Fruit fly (Drosophila melanogaster) whole organism, embryonic: ENCODE data around the gene CG32388.

ENCODE experiments used
- Asciz ChIP-seq: fragments of 200-800 bp; sonication (Bioruptor generic); optimal IDR thresholded peaks from 2 replicates; lab custom pipeline; 2017; ENCODE audit warnings: missing biosample characterization, mild to moderate bottlenecking, missing genetic modification characterization, missing genetic modification reagents
- Atf3 ChIP-seq: fragments of 200-800 bp; sonication (Bioruptor generic); optimal IDR thresholded peaks from 3 replicates; lab custom pipeline; 2016; ENCODE audit warnings: missing biosample characterization, missing genetic modification characterization
- CG10565 ChIP-seq: fragments of 200-800 bp; sonication (Bioruptor generic); optimal IDR thresholded peaks from 3 replicates; lab custom pipeline; 2016; ENCODE audit warnings: missing biosample characterization, mild to moderate bottlenecking, missing genetic modification characterization
- CG11560 ChIP-seq: fragments of 200-800 bp; sonication (Bioruptor generic); IDR thresholded peaks from 3 replicates; pipeline ENCODE4 v1.3.6; 2022; ENCODE audit warnings: missing biosample characterization, missing genetic modification characterization
- CG12104 ChIP-seq: fragments of 200-800 bp; sonication (Bioruptor generic); optimal IDR thresholded peaks from 3 replicates; lab custom pipeline; 2016; ENCODE audit warnings: missing biosample characterization, missing genetic modification characterization
- CG13287 ChIP-seq: fragments of 200-800 bp; sonication (Bioruptor generic); IDR thresholded peaks from 2 replicates; pipeline ENCODE4 v1.3.6; 2022; ENCODE audit warnings: missing biosample characterization, missing genetic modification characterization; ENCODE audit not compliant: partially characterized antibody
- CG14050 ChIP-seq: fragments of 200-800 bp; sonication (Bioruptor generic); IDR thresholded peaks from 3 replicates; pipeline ENCODE4 v1.3.6; 2022; ENCODE audit warnings: missing biosample characterization, missing genetic modification characterization
- CG15514 ChIP-seq: fragments of 200-800 bp; sonication (Bioruptor generic); optimal IDR thresholded peaks from 3 replicates; lab custom pipeline; 2017; ENCODE audit warnings: missing biosample characterization, missing genetic modification characterization, mild to moderate bottlenecking, moderate library complexity, missing genetic modification reagents
- CG16815 ChIP-seq: fragments of 200-800 bp; sonication (Bioruptor generic); optimal IDR thresholded peaks from 3 replicates; lab custom pipeline; 2017; ENCODE audit warnings: missing biosample characterization, mild to moderate bottlenecking, missing genetic modification characterization
- CG17385 ChIP-seq: fragments of 200-800 bp; sonication (Bioruptor generic); optimal IDR thresholded peaks from 3 replicates; lab custom pipeline; 2018; ENCODE audit warnings: missing biosample characterization, mild to moderate bottlenecking, missing genetic modification characterization
- CG18011 ChIP-seq: fragments of 200-800 bp; sonication (Bioruptor generic); optimal IDR thresholded peaks from 2 replicates; lab custom pipeline; 2017; ENCODE audit warnings: missing biosample characterization, missing genetic modification characterization, mild to moderate bottlenecking, moderate library complexity, missing genotype
- CG31224 ChIP-seq: fragments of 200-800 bp; sonication (Bioruptor generic); IDR thresholded peaks from 2 replicates; pipeline ENCODE4 v1.3.6; 2022; ENCODE audit warnings: missing biosample characterization, missing genetic modification characterization
- CG3163 ChIP-seq: fragments of 200-800 bp; sonication (Bioruptor generic); optimal IDR thresholded peaks from 3 replicates; lab custom pipeline; 2016; ENCODE audit warnings: missing biosample characterization, missing genetic modification characterization
- CG32532 ChIP-seq: fragments of 200-800 bp; sonication (Bioruptor generic); IDR thresholded peaks from 2 replicates; pipeline ENCODE4 v1.3.6; 2022; ENCODE audit warnings: missing biosample characterization, missing genetic modification characterization
- CG3281 ChIP-seq: fragments of 200-800 bp; sonication (Bioruptor generic); optimal IDR thresholded peaks from 3 replicates; lab custom pipeline; 2017; ENCODE audit warnings: missing biosample characterization, mild to moderate bottlenecking, missing genetic modification characterization
- CG4617 ChIP-seq: fragments of 200-800 bp; sonication (Bioruptor generic); optimal IDR thresholded peaks from 3 replicates; lab custom pipeline; 2016; ENCODE audit warnings: missing biosample characterization, missing genetic modification characterization, borderline replicate concordance
- CG5953 ChIP-seq: fragments of 200-800 bp; sonication (Bioruptor generic); IDR thresholded peaks from 2 replicates; pipeline ENCODE4 v1.3.6; 2022; ENCODE audit warnings: missing biosample characterization, missing genetic modification characterization
- CG6689 ChIP-seq: fragments of 200-800 bp; sonication (Bioruptor generic); IDR thresholded peaks from 2 replicates; pipeline ENCODE4 v1.3.6; 2022; ENCODE audit warnings: missing biosample characterization, missing genetic modification characterization
- CG7928 ChIP-seq: fragments of 200-800 bp; sonication (Bioruptor generic); optimal IDR thresholded peaks from 2 replicates; lab custom pipeline; 2017; ENCODE audit warnings: missing biosample characterization, mild to moderate bottlenecking, missing genetic modification characterization
- Dll ChIP-seq: fragments of 200-800 bp; sonication (Bioruptor generic); IDR thresholded peaks from 4 replicates; pipeline ENCODE4 v1.3.6; 2022; ENCODE audit warnings: missing biosample characterization, missing genetic modification characterization; ENCODE audit not compliant: partially characterized antibody
- HHEX ChIP-seq: fragments of 200-800 bp; sonication (Bioruptor generic); optimal IDR thresholded peaks from 3 replicates; lab custom pipeline; 2017; ENCODE audit warnings: missing biosample characterization, mild to moderate bottlenecking, missing genetic modification characterization, missing genetic modification reagents
- NC2β ChIP-seq: fragments of 200-800 bp; sonication (Bioruptor generic); optimal IDR thresholded peaks from 2 replicates; lab custom pipeline; 2016; ENCODE audit warnings: missing biosample characterization, missing genetic modification characterization
- NfI ChIP-seq: fragments of 200-800 bp; sonication (Bioruptor generic); optimal IDR thresholded peaks from 3 replicates; lab custom pipeline; 2018; ENCODE audit warnings: missing biosample characterization, mild to moderate bottlenecking, missing genetic modification characterization, moderate library complexity
- Optix ChIP-seq: fragments of 200-800 bp; sonication (Bioruptor generic); IDR thresholded peaks from 3 replicates; pipeline ENCODE4 v1.3.6; 2022; ENCODE audit warnings: missing biosample characterization, missing genetic modification characterization
- Rfx ChIP-seq: fragments of 200-800 bp; sonication (Bioruptor generic); IDR thresholded peaks from 2 replicates; pipeline ENCODE4 v1.3.6; 2022; ENCODE audit warnings: missing biosample characterization, missing genetic modification characterization
- Sox102F ChIP-seq: fragments of 200-800 bp; sonication (Bioruptor generic); optimal IDR thresholded peaks from 2 replicates; lab custom pipeline; 2018; ENCODE audit warnings: missing biosample characterization, mild to moderate bottlenecking, missing genetic modification characterization, moderate library complexity
- Trl ChIP-seq, 3 experiments: fragments of >200 bp in 2 of 3; fragments of 200-800 bp in 1 of 3; sonication (Bioruptor generic) in 1 of 3; optimal IDR thresholded peaks; 2 replicates in 1 of 3; 3 replicates in 2 of 3; lab custom pipeline; 2016 to 2017; ENCODE audit warnings: missing biosample characterization in 1 of 3, missing genetic modification characterization in 1 of 3
- cas ChIP-seq: fragments of 200-800 bp; sonication (Bioruptor generic); IDR thresholded peaks from 2 replicates; pipeline ENCODE4 v1.3.6; 2022; ENCODE audit warnings: missing biosample characterization, missing genetic modification characterization
- cato ChIP-seq: fragments of 200-800 bp; sonication (Bioruptor generic); optimal IDR thresholded peaks from 2 replicates; lab custom pipeline; 2016; ENCODE audit warnings: missing biosample characterization, missing genetic modification characterization, borderline replicate concordance
- chinmo ChIP-seq: fragments of 200-800 bp; sonication (Bioruptor generic); IDR thresholded peaks from 4 replicates; pipeline ENCODE4 v1.3.6; 2022; ENCODE audit warnings: missing biosample characterization, missing genetic modification characterization; ENCODE audit not compliant: partially characterized antibody
- ci ChIP-seq: fragments of 200-800 bp; sonication (Bioruptor generic); IDR thresholded peaks from 3 replicates; pipeline ENCODE4 v1.3.6; 2022; ENCODE audit warnings: missing biosample characterization, missing genetic modification characterization
- croc ChIP-seq: fragments of 200-800 bp; sonication (Bioruptor generic); conservative IDR thresholded peaks from 3 replicates; pipeline ENCODE4 v1.3.6; 2022; ENCODE audit warnings: missing biosample characterization, missing genetic modification characterization
- eve ChIP-seq, 2 experiments: fragments of >200 bp; optimal IDR thresholded peaks; 2 replicates each; lab custom pipeline; 2017; ENCODE audit warnings: missing biosample characterization in 2 of 2, missing genetic modification characterization in 2 of 2
- ewg ChIP-seq: fragments of 200-800 bp; sonication (Bioruptor generic); optimal IDR thresholded peaks from 3 replicates; lab custom pipeline; 2017; ENCODE audit warnings: mild to moderate bottlenecking, missing biosample characterization, missing genetic modification reagents, missing genetic modification characterization
- fd102C ChIP-seq: fragments of 200-800 bp; sonication (Bioruptor generic); optimal IDR thresholded peaks from 2 replicates; lab custom pipeline; 2018; ENCODE audit warnings: missing biosample characterization, mild to moderate bottlenecking, missing genetic modification characterization, moderate library complexity
- ind ChIP-seq: fragments of 200-800 bp; sonication (Bioruptor generic); optimal IDR thresholded peaks from 3 replicates; lab custom pipeline; 2016; ENCODE audit warnings: missing biosample characterization, missing genetic modification characterization
- klu ChIP-seq: fragments of 200-800 bp; sonication (Bioruptor generic); IDR thresholded peaks from 2 replicates; pipeline ENCODE4 v1.3.6; 2022; ENCODE audit warnings: missing biosample characterization, missing genetic modification characterization
- luna ChIP-seq: fragments of 200-800 bp; sonication (Bioruptor generic); optimal IDR thresholded peaks from 2 replicates; lab custom pipeline; 2016; ENCODE audit warnings: missing biosample characterization, missing genetic modification characterization
- nerfin-1 ChIP-seq: fragments of 200-800 bp; sonication (Bioruptor generic); optimal IDR thresholded peaks from 3 replicates; lab custom pipeline; 2019; ENCODE audit warnings: missing biosample characterization, mild to moderate bottlenecking, missing genetic modification characterization, moderate library complexity
- onecut ChIP-seq: fragments of 200-800 bp; sonication (Bioruptor generic); IDR thresholded peaks from 2 replicates; pipeline ENCODE4 v1.3.6; 2022; ENCODE audit warnings: missing biosample characterization, missing genetic modification characterization
- pita ChIP-seq: fragments of 200-800 bp; sonication (Bioruptor generic); optimal IDR thresholded peaks from 2 replicates; lab custom pipeline; 2017; ENCODE audit warnings: missing biosample characterization, mild to moderate bottlenecking, missing genetic modification characterization
- rib ChIP-seq: fragments of 200-800 bp; sonication (Bioruptor generic); IDR thresholded peaks from 2 replicates; pipeline ENCODE4 v1.3.6; 2022; ENCODE audit warnings: missing biosample characterization, missing genetic modification characterization
- salm ChIP-seq: fragments of 200-800 bp; sonication (Bioruptor generic); optimal IDR thresholded peaks from 2 replicates; lab custom pipeline; 2018; ENCODE audit warnings: missing biosample characterization, mild to moderate bottlenecking, missing genetic modification characterization
- scrt ChIP-seq: fragments of 200-800 bp; sonication (Bioruptor generic); optimal IDR thresholded peaks from 2 replicates; lab custom pipeline; 2018; ENCODE audit warnings: missing biosample characterization, mild to moderate bottlenecking, missing genetic modification characterization, moderate library complexity
- sens ChIP-seq: fragments of 200-800 bp; sonication (Bioruptor generic); peaks from one replicate; lab custom pipeline; 2016; ENCODE audit warnings: missing biosample characterization, missing genetic modification characterization
- sisA ChIP-seq: fragments of 200-800 bp; sonication (Bioruptor generic); IDR thresholded peaks from 2 replicates; pipeline ENCODE4 v1.3.6; 2022; ENCODE audit warnings: missing biosample characterization, missing genetic modification characterization
- tgo ChIP-seq: fragments of 200-800 bp; sonication (Bioruptor generic); IDR thresholded peaks from 3 replicates; pipeline ENCODE4 v1.3.6; 2022; ENCODE audit warnings: missing biosample characterization, missing genetic modification characterization
- toy ChIP-seq: fragments of 200-800 bp; sonication (Bioruptor generic); IDR thresholded peaks from 2 replicates; pipeline ENCODE4 v1.3.6; 2022; ENCODE audit warnings: missing biosample characterization, missing genetic modification characterization
- vnd ChIP-seq: fragments of 200-800 bp; sonication (Bioruptor generic); IDR thresholded peaks from 3 replicates; pipeline ENCODE4 v1.3.6; 2022; ENCODE audit warnings: missing biosample characterization, missing genetic modification characterization; ENCODE audit not compliant: partially characterized antibody
- zen2 ChIP-seq: fragments of 200-800 bp; sonication (Bioruptor generic); IDR thresholded peaks from 3 replicates; pipeline ENCODE4 v1.3.6; 2022; ENCODE audit warnings: missing biosample characterization, missing genetic modification characterization; ENCODE audit not compliant: partially characterized antibody

The CG32388 gene

DNA sequence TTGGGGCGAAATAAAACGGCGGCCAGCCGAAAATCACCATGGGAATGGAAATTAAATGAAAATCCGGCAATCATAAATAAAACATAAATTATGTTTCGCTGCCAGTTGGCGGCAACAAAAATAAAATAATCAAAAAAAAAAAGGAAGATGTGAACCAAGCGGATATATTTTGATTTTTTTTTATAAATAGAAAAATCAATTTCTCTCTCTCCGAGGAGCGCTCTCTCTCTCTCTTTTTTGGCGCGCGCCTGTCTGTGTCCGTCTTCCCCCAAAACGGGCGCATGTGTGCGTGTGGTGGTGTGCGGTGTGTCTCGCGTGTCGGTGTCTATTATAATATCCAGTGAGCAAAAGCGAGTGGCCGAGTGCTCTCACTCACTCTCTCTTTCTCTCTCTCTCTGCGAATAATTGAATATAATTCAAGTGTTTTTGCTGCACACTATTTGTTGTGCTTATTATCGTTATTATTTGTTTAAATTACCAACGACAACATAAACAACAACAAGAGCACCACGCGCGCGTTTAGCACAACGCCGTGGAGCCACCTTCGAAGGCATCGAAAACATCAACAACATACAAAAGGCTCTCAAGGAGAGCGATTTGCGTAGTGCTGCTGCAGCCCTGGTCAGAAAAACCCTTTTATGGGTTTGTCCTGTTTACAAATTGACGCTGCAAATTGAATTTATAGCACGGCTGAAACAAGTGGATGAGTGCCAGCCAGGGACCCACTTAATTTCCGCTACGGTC, 41.0 kb downstream of the CG32388 start (continued):
- TF ChIP-seq CG11560 (no peak), onecut (GFP tag; lab: Robert Waterston, UW) (peak; percentile 95), klu (no peak), NfI (GFP tag; lab: Kevin White, UChicago) (no peak), Optix (GFP tag; lab: Robert Waterston, UW) (no peak), CG18011 (GFP tag; lab: Kevin White, UChicago) (no peak), CG10565 (GFP tag; lab: Kevin White, UChicago) (no peak), sisA (GFP tag; lab: Robert Waterston, UW) (no peak), Asciz (GFP tag; lab: Kevin White, UChicago) (no peak), CG31224 (GFP tag; lab: Robert Waterston, UW) (no peak), Atf3 (GFP tag; lab: Kevin White, UChicago) (no peak), fd102C (GFP tag; lab: Kevin White, UChicago) (no peak), cas (GFP tag; lab: Robert Waterston, UW) (no peak), eve (GFP tag; optimal IDR thresholded peaks at IDR 0.05; lab: Kevin White, UChicago) (peak in 1 of 2 experiments; percentile 4), zen2 (GFP tag; lab: Robert Waterston, UW) (no peak), CG16815 (GFP tag; lab: Kevin White, UChicago) (no peak), luna (GFP tag; lab: Kevin White, UChicago) (no peak), pita (GFP tag; lab: Kevin White, UChicago) (no peak), CG7928 (GFP tag; lab: Kevin White, UChicago) (peak; percentile 70), salm (tag; lab: Kevin White, UChicago) (no peak), Sox102F (GFP tag; lab: Kevin White, UChicago) (no peak), Dll (GFP tag; lab: Robert Waterston, UW) (no peak), cato (no peak), toy (GFP tag; lab: Robert Waterston, UW) (no peak), CG3163 (no peak), scrt (GFP tag; lab: Kevin White, UChicago) (peak; percentile 15), CG3281 (GFP tag; lab: Kevin White, UChicago) (no peak), tgo (GFP tag; lab: Robert Waterston, UW) (no peak), CG4617 (no peak), CG14050 (GFP tag; lab: Robert Waterston, UW) (no peak), chinmo (no peak), CG5953 (no peak), CG15514 (GFP tag; lab: Kevin White, UChicago) (no peak), vnd (no peak), CG17385 (GFP tag; lab: Kevin White, UChicago) (no peak), ewg (peak; percentile 47), ind (GFP tag; lab: Kevin White, UChicago) (no peak), CG13287 (GFP tag; lab: Robert Waterston, UW) (peak; percentile 17; the same call in 1 of the 2 replicates)

DNA sequence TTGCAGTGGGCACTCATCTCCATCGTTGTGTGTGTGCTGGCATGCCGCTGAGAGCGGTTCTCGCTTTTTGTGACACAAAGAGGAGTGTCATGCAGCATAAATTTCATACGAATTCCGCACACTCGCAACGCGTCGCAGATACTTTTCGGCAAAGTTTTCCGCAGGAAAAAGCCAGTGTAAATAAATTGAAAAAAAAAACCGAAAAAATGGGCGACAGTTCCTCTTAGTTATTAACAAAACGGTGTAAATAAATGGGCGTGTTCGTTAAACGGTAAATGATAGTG, 41.6 kb downstream of the CG32388 start, which contains the start of gene tow:
Gene tow, plus strand, starts transcription at position 26 of the 284 bp plus-strand sequence.
- TF ChIP-seq CG6689 (GFP tag; lab: Robert Waterston, UW) = 0 out of 2 replicates have a peak, but pooled peaks have one; percentile 20
- no peak for TF ChIP-seq croc
- TF ChIP-seq CG12104 = no peak
- TF ChIP-seq luna (GFP tag; lab: Kevin White, UChicago) = no peak
- no peak for TF ChIP-seq HHEX
- no peak for TF ChIP-seq CG32532 (GFP tag; lab: Robert Waterston, UW)
- no peak for TF ChIP-seq NC2β (GFP tag; lab: Kevin White, UChicago)
- peak; percentile 41; the same call in 1 of the 3 replicates for TF ChIP-seq ci (GFP tag; lab: Robert Waterston, UW)
- TF ChIP-seq ewg = peak; percentile 11
- peak in 1 of 2 experiments; percentile 17 for TF ChIP-seq Trl (optimal IDR thresholded peaks at IDR 0.05; lab: Kevin White, UChicago)
- TF ChIP-seq Trl (GFP tag; optimal IDR thresholded peaks at IDR 0.05; lab: Kevin White, UChicago) = no peak
- no peak for TF ChIP-seq pita (GFP tag; lab: Kevin White, UChicago)
- TF ChIP-seq rib (GFP tag; lab: Robert Waterston, UW) = peak; percentile 40; the same call in 1 of the 2 replicates
- peak; percentile 95 for TF ChIP-seq nerfin-1 (tag; lab: Kevin White, UChicago)
- TF ChIP-seq sens (GFP tag; lab: Kevin White, UChicago) = peak; percentile 37
- no peak for TF ChIP-seq Rfx (GFP tag; lab: Robert Waterston, UW)
- 0 out of 3 replicates have a peak, but pooled peaks have one; percentile 7 for TF ChIP-seq vnd
- TF ChIP-seq CG3163 = peak; percentile 13
